Worm (Caenorhabditis elegans) whole organism, early embryonic: ENCODE data around the gene dmsr-9.

ENCODE experiments used
- B0310.2 ChIP-seq: sonication (generic microtip); optimal IDR thresholded peaks from 2 replicates; lab custom pipeline; 2016; ENCODE audit warnings: mild to moderate bottlenecking, missing genetic modification characterization, missing compliant biosample characterization
- aly-1 ChIP-seq: sonication (generic microtip); optimal IDR thresholded peaks from 2 replicates; lab custom pipeline; 2016; ENCODE audit warnings: missing genetic modification characterization, missing compliant biosample characterization
- ama-1 ChIP-seq: fragments of 150-350 bp; optimal IDR thresholded peaks from 2 replicates; lab custom pipeline; 2014
- pes-1 ChIP-seq: fragments of 200-800 bp; sonication (Bioruptor generic); IDR thresholded peaks from 2 replicates; pipeline ENCODE4 v1.3.6; 2022; ENCODE audit warnings: missing genetic modification reagents, missing genetic modification characterization, missing compliant biosample characterization
- sea-1 ChIP-seq: fragments of 200-800 bp; sonication (Bioruptor generic); conservative IDR thresholded peaks from 2 replicates; pipeline ENCODE4 v1.3.6; 2022; ENCODE audit warnings: missing genetic modification characterization, missing compliant biosample characterization
- tbx-11 ChIP-seq: fragments of 200-800 bp; sonication (Bioruptor generic); IDR thresholded peaks from 2 replicates; pipeline ENCODE4 v1.3.6; 2022; ENCODE audit warnings: missing genetic modification characterization, missing compliant biosample characterization
- tra-4 ChIP-seq: sonication (generic microtip); optimal IDR thresholded peaks from 2 replicates; lab custom pipeline; 2017; ENCODE audit warnings: missing genetic modification characterization, missing compliant biosample characterization

DNA sequence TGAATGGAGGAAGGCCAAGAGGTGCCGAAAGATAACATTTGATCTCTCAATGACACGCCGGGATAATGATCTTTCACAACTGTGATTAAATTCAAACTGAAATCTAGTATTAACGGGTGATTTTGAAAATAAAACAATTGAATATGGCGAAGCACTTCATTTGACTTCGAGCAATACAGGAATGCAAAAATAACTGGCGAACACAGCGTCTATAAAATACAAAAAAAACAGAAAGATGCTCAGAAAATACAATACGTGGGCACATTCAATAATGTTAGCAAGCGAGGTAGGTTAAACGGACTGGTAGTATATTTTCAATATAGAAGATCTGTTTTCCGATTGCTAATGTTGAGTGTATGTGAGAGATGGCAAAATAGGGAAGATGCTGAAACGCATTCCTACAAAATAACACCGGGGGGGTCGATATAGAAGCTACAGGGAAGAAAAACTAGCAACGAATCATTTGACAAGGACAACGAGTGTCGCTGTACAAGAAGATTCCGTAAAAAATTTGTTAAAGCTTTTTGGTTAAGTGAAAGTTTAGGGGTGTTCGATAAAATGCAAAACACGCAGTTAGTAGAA lies 16.3 kb downstream of the dmsr-9 start:
- TF ChIP-seq aly-1 (no peak), tbx-11 (GFP tag; lab: Robert Waterston, UW) (no peak), sea-1 (no peak), ama-1 (lab: Kevin White, UChicago) (no peak), pes-1 (GFP tag; lab: Robert Waterston, UW) (no peak), tra-4 (tag; lab: Kevin White, UChicago) (no peak), B0310.2 (tag; lab: Kevin White, UChicago) (no peak)
